Fruit fly (Drosophila melanogaster) whole organism, wandering third instar larva: ENCODE measurements around the gene CG14546.

Experiments used
- Abd-B ChIP-seq: fragments of >200 bp; optimal IDR thresholded peaks from 2 replicates; lab custom pipeline; 2017; ENCODE audit warnings: missing biosample characterization, missing genetic modification characterization
- CrebA ChIP-seq: fragments of 200-800 bp; sonication (Bioruptor generic); optimal IDR thresholded peaks from 2 replicates; lab custom pipeline; 2016; ENCODE audit warnings: missing biosample characterization, mild to moderate bottlenecking, missing genetic modification characterization, borderline replicate concordance
- Dfd ChIP-seq: fragments of >200 bp; optimal IDR thresholded peaks from 2 replicates; lab custom pipeline; 2017; ENCODE audit warnings: missing biosample characterization, missing genetic modification characterization
- Dif ChIP-seq: fragments of 200-275, 200-300 bp; sonication (Bioruptor generic); optimal IDR thresholded peaks from 2 replicates; lab custom pipeline; 2018; ENCODE audit warnings: missing biosample characterization, missing genetic modification characterization; ENCODE audit not compliant: partially characterized antibody
- Hnf4 ChIP-seq: fragments of 200-800 bp; sonication (Bioruptor generic); optimal IDR thresholded peaks from 2 replicates; lab custom pipeline; 2016; ENCODE audit warnings: missing biosample characterization, mild to moderate bottlenecking, missing genetic modification characterization
- Hr78 ChIP-seq: fragments of >200 bp; optimal IDR thresholded peaks from 2 replicates; lab custom pipeline; 2017; ENCODE audit warnings: missing biosample characterization, missing genetic modification characterization
- Hr83 ChIP-seq: fragments of 200-300 bp; sonication (Bioruptor generic); optimal IDR thresholded peaks from 2 replicates; lab custom pipeline; 2016; ENCODE audit warnings: missing biosample characterization, mild to moderate bottlenecking, missing genetic modification characterization, moderate library complexity; ENCODE audit not compliant: poor library complexity, severe bottlenecking
- Jra ChIP-seq: sonication (Bioruptor generic); optimal IDR thresholded peaks from 2 replicates; lab custom pipeline; 2016; ENCODE audit warnings: missing biosample characterization, missing genetic modification characterization
- Mio ChIP-seq: sonication (Bioruptor generic); optimal IDR thresholded peaks from 2 replicates; lab custom pipeline; 2016; ENCODE audit warnings: missing biosample characterization, missing genetic modification characterization
- N ChIP-seq: fragments of >200 bp; optimal IDR thresholded peaks from 2 replicates; lab custom pipeline; 2018; ENCODE audit warnings: missing biosample characterization, missing external identifiers, missing genetic modification characterization
- OdsH ChIP-seq: fragments of 200-800 bp; sonication (Bioruptor generic); optimal IDR thresholded peaks from 2 replicates; lab custom pipeline; 2016; ENCODE audit warnings: missing biosample characterization, mild to moderate bottlenecking, missing genetic modification characterization
- Rel ChIP-seq, 2 experiments: fragments of 200-800 bp; sonication (Bioruptor generic) in 1 of 2; optimal IDR thresholded peaks; 2 replicates in 1 of 2; 3 replicates in 1 of 2; lab custom pipeline; 2016 to 2019; ENCODE audit warnings: mild to moderate bottlenecking in 2 of 2, missing biosample characterization in 2 of 2, missing genetic modification characterization in 2 of 2, moderate library complexity in 1 of 2
- Sp1 ChIP-seq: fragments of 200-800 bp; sonication (Bioruptor generic); optimal IDR thresholded peaks from 3 replicates; lab custom pipeline; 2019; ENCODE audit warnings: missing biosample characterization, mild to moderate bottlenecking, missing genetic modification characterization, moderate library complexity
- Vsx2 ChIP-seq: fragments of 200-300, 225-300 bp; sonication (Bioruptor generic); optimal IDR thresholded peaks from 2 replicates; lab custom pipeline; 2018; ENCODE audit warnings: missing biosample characterization, missing genetic modification characterization; ENCODE audit not compliant: partially characterized antibody
- br ChIP-seq: fragments of 200-800 bp; sonication (Bioruptor generic); optimal IDR thresholded peaks from 2 replicates; lab custom pipeline; 2016; ENCODE audit warnings: missing biosample characterization, missing genetic modification characterization
- brk ChIP-seq: fragments of 200-800 bp; sonication (Bioruptor generic); optimal IDR thresholded peaks from 2 replicates; lab custom pipeline; 2016; ENCODE audit warnings: missing biosample characterization, mild to moderate bottlenecking, missing genetic modification characterization
- dl ChIP-seq, 2 experiments: fragments of 175-275, 200-275 bp in 1 of 2; fragments of 200-275 bp in 1 of 2; sonication (Bioruptor generic); optimal IDR thresholded peaks; lab custom pipeline; 2018; ENCODE audit warnings: mild to moderate bottlenecking in 2 of 2, missing biosample characterization in 2 of 2, missing genetic modification characterization in 2 of 2, moderate library complexity in 2 of 2; ENCODE audit not compliant: partially characterized antibody in 2 of 2, insufficient read depth in 1 of 2
- dmrt93B ChIP-seq: fragments of 200-800 bp; sonication (Bioruptor generic); optimal IDR thresholded peaks from 2 replicates; lab custom pipeline; 2018; ENCODE audit warnings: missing biosample characterization, mild to moderate bottlenecking, missing genetic modification characterization
- dsf ChIP-seq: sonication (Bioruptor generic); optimal IDR thresholded peaks from 2 replicates; lab custom pipeline; 2016; ENCODE audit warnings: missing biosample characterization, missing genetic modification characterization, borderline replicate concordance
- foxo ChIP-seq, 2 experiments: fragments of 200-800 bp; sonication (Bioruptor generic); optimal IDR thresholded peaks; 2 replicates in 1 of 2; 3 replicates in 1 of 2; lab custom pipeline; 2016 to 2017; ENCODE audit warnings: missing biosample characterization in 2 of 2, missing genetic modification characterization in 2 of 2
- fru ChIP-seq: fragments of 200-800 bp; sonication (Bioruptor generic); optimal IDR thresholded peaks from 3 replicates; lab custom pipeline; 2016; ENCODE audit warnings: missing biosample characterization, mild to moderate bottlenecking, missing genetic modification characterization
- h ChIP-seq: fragments of 200-800 bp; sonication (Bioruptor generic); optimal IDR thresholded peaks from 3 replicates; lab custom pipeline; 2016; ENCODE audit warnings: missing biosample characterization, mild to moderate bottlenecking, missing genetic modification characterization
- jim ChIP-seq: fragments of 175-275, 200-325 bp; sonication (Bioruptor generic); optimal IDR thresholded peaks from 2 replicates; lab custom pipeline; 2016; ENCODE audit warnings: missing biosample characterization, mild to moderate bottlenecking, missing genetic modification characterization
- lola ChIP-seq: fragments of >200 bp; optimal IDR thresholded peaks from 2 replicates; lab custom pipeline; 2017; ENCODE audit warnings: missing biosample characterization, missing genetic modification characterization
- pan ChIP-seq: fragments of >200 bp; optimal IDR thresholded peaks from 2 replicates; lab custom pipeline; 2017
- psq ChIP-seq: fragments of 200-800 bp; sonication (Bioruptor generic); optimal IDR thresholded peaks from 3 replicates; lab custom pipeline; 2017; ENCODE audit warnings: missing biosample characterization, mild to moderate bottlenecking, missing genetic modification characterization, moderate library complexity
- rgr ChIP-seq: fragments of 200-800 bp; sonication (Bioruptor generic); optimal IDR thresholded peaks from 3 replicates; lab custom pipeline; 2016; ENCODE audit warnings: missing biosample characterization, mild to moderate bottlenecking, missing genetic modification characterization
- sv ChIP-seq: fragments of 200-800 bp; sonication (Bioruptor generic); optimal IDR thresholded peaks from 3 replicates; lab custom pipeline; 2016; ENCODE audit warnings: missing biosample characterization, missing genetic modification characterization
- tai ChIP-seq: sonication (Bioruptor generic); optimal IDR thresholded peaks from 2 replicates; lab custom pipeline; 2016; ENCODE audit warnings: missing biosample characterization, missing genetic modification characterization
- usp ChIP-seq: fragments of >200 bp; optimal IDR thresholded peaks from 2 replicates; lab custom pipeline; 2017; ENCODE audit warnings: missing biosample characterization, missing genetic modification characterization

Gene CG14546

dm6 chr3R:25922534-25922933 is at the start of gene CG14546:
CG14546 (minus strand) TSS chr3R:25922634.
- no peak for TF ChIP-seq N (GFP tag; lab: Kevin White, UChicago)
- no peak for TF ChIP-seq rgr (GFP tag; lab: Kevin White, UChicago)
- TF ChIP-seq sv (GFP tag; lab: Kevin White, UChicago) = no peak
- TF ChIP-seq brk (GFP tag; lab: Kevin White, UChicago) = no peak
- TF ChIP-seq CrebA (GFP tag; lab: Kevin White, UChicago) = no peak
- no peak for TF ChIP-seq pan (lab: Kevin White, UChicago)
- no peak for TF ChIP-seq Dfd (GFP tag; lab: Kevin White, UChicago)
- TF ChIP-seq Hr78 (GFP tag; lab: Kevin White, UChicago) = no peak
- TF ChIP-seq Hr83 (GFP tag; lab: Kevin White, UChicago) = no peak
- TF ChIP-seq fru (GFP tag; lab: Kevin White, UChicago) = no peak
- TF ChIP-seq usp (GFP tag; lab: Kevin White, UChicago) = no peak
- TF ChIP-seq lola (GFP tag; lab: Kevin White, UChicago) = no peak
- no peak for TF ChIP-seq Sp1 (GFP tag; lab: Kevin White, UChicago)
- TF ChIP-seq jim = no peak
- no peak for TF ChIP-seq Mio (GFP tag; lab: Kevin White, UChicago)
- TF ChIP-seq foxo (GFP tag; optimal IDR thresholded peaks at IDR 0.05; lab: Kevin White, UChicago) = no peak
- TF ChIP-seq Hnf4 (GFP tag; lab: Kevin White, UChicago) = no peak
- TF ChIP-seq OdsH (GFP tag; lab: Kevin White, UChicago) = no peak
- no peak for TF ChIP-seq br (GFP tag; lab: Kevin White, UChicago)
- TF ChIP-seq psq (GFP tag; lab: Kevin White, UChicago) = no peak

DNA sequence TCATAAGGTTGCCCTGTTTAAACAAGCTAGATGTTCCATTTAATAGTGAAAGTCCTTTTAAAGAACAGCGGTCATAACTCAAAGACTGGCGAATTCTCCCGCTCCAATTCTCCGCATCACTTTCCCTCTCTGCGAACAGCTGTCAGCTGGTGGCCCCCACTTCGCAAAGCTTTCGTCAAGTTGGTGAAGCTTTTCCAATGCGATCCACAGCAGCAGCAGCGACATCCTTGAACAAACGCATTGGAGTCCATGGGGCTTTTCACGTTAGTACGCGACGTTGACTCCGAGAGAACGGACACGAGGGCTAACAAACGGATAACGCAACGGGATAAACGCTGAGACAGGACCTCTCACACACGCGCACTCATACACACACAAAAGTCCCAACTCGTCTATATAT is 47.3 kb upstream of the CG14546 start, which contains the start of gene fid:
TSS of gene fid (plus strand) at position 301 of the 400 bp plus-strand sequence.
- TF ChIP-seq sv (GFP tag; lab: Kevin White, UChicago) = no peak
- no peak for TF ChIP-seq Dfd (GFP tag; lab: Kevin White, UChicago)
- no peak for TF ChIP-seq dmrt93B (GFP tag; lab: Kevin White, UChicago)
- TF ChIP-seq br (GFP tag; lab: Kevin White, UChicago) = no peak
- TF ChIP-seq, all 38 proteins: peak for 0

dm6 chr3R:25968915-25969314 is 46.5 kb upstream of the CG14546 start:
- TF ChIP-seq tai = no peak

- TF ChIP-seq sv (GFP tag; lab: Kevin White, UChicago) (no peak), dsf (no peak), rgr (GFP tag; lab: Kevin White, UChicago) (no peak), Sp1 (GFP tag; lab: Kevin White, UChicago) (no peak), h (no peak), Vsx2 (GFP tag; lab: Kevin White, UChicago) (no peak), jim (no peak), Rel (GFP tag; optimal IDR thresholded peaks at IDR 0.05; lab: Kevin White, UChicago) (no peak), Rel (tag; optimal IDR thresholded peaks at IDR 0.05; lab: Kevin White, UChicago) (no peak), Dfd (GFP tag; lab: Kevin White, UChicago) (no peak), usp (GFP tag; lab: Kevin White, UChicago) (no peak), Hr78 (GFP tag; lab: Kevin White, UChicago) (no peak), CrebA (GFP tag; lab: Kevin White, UChicago) (no peak), foxo (GFP tag; optimal IDR thresholded peaks at IDR 0.05; lab: Kevin White, UChicago) (no peak), Jra (GFP tag; lab: Kevin White, UChicago) (no peak), N (GFP tag; lab: Kevin White, UChicago) (no peak)
- TF ChIP-seq, all 38 proteins: peak for 0
Observed at dm6 chr3R:25968486-25968885, 46.1 kb upstream of the CG14546 start.

DNA sequence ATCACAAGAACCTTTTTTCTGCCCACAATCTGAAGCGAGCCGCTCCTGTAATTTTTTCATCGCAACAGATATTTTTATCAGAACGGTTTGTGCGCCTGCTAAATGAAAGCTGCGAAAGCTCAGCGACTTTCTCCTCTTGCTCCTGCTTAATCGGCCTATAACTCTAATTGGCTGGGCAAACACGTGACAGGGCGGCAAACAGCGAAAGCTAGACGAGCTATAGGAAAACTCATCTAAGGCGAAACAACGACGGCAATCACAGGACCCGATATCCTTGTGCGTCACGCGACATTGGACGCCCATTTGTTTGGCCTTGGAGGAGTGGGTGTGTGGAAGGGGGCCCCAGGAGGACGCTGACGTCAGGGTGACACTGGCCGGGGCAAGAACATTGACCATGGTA is 44.5 kb upstream of the CG14546 start:
- TF ChIP-seq jim (no peak), OdsH (GFP tag; lab: Kevin White, UChicago) (no peak), Abd-B (GFP tag; lab: Kevin White, UChicago) (no peak), tai (no peak), dl (GFP tag; optimal IDR thresholded peaks at IDR 0.05; lab: Kevin White, UChicago; ENCODE audit: insufficient read depth in 1 of 2, partially characterized antibody in 2 of 2) (no peak), pan (lab: Kevin White, UChicago) (no peak), brk (GFP tag; lab: Kevin White, UChicago) (no peak), Dif (GFP tag; lab: Kevin White, UChicago) (no peak), usp (GFP tag; lab: Kevin White, UChicago) (no peak), Hr78 (GFP tag; lab: Kevin White, UChicago) (no peak), sv (GFP tag; lab: Kevin White, UChicago) (no peak), fru (GFP tag; lab: Kevin White, UChicago) (no peak), Hr83 (GFP tag; lab: Kevin White, UChicago) (no peak), N (GFP tag; lab: Kevin White, UChicago) (no peak), rgr (GFP tag; lab: Kevin White, UChicago) (no peak)
